Worm (Caenorhabditis elegans) whole organism, early embryonic: ENCODE measurements around the gene fbxa-59.

Source experiments
- B0310.2 ChIP-seq: sonication (generic microtip); optimal IDR thresholded peaks from 2 replicates; lab custom pipeline; 2016; ENCODE audit warnings: mild to moderate bottlenecking, missing genetic modification characterization, missing compliant biosample characterization
- F13C5.2 ChIP-seq: sonication (generic microtip); optimal IDR thresholded peaks from 2 replicates; lab custom pipeline; 2017; ENCODE audit warnings: mild to moderate bottlenecking, missing genetic modification characterization, inconsistent platforms, missing compliant biosample characterization
- aly-1 ChIP-seq: sonication (generic microtip); optimal IDR thresholded peaks from 2 replicates; lab custom pipeline; 2016; ENCODE audit warnings: missing genetic modification characterization, missing compliant biosample characterization
- ama-1 ChIP-seq: fragments of 150-350 bp; optimal IDR thresholded peaks from 2 replicates; lab custom pipeline; 2014
- ceh-13 ChIP-seq: fragments of 200-800 bp; sonication (Bioruptor generic); optimal IDR thresholded peaks from 2 replicates; lab custom pipeline; 2018; ENCODE audit warnings: mild to moderate bottlenecking, missing genetic modification characterization, missing compliant biosample characterization
- ceh-36 ChIP-seq: sonication (generic microtip); optimal IDR thresholded peaks from 2 replicates; lab custom pipeline; 2016; ENCODE audit warnings: missing genetic modification characterization, inconsistent platforms, missing compliant biosample characterization
- ets-7 ChIP-seq: sonication (generic microtip); optimal IDR thresholded peaks from 2 replicates; lab custom pipeline; 2016; ENCODE audit warnings: missing genotype, missing genetic modification characterization, missing compliant biosample characterization
- flt-1 ChIP-seq: fragments of 200-800 bp; sonication (Bioruptor generic); IDR thresholded peaks from 2 replicates; pipeline ENCODE4 v1.3.6; 2022; ENCODE audit warnings: missing genetic modification characterization, missing compliant biosample characterization
- hmbx-1 ChIP-seq: sonication (generic microtip); optimal IDR thresholded peaks from 2 replicates; lab custom pipeline; 2016; ENCODE audit warnings: mild to moderate bottlenecking, missing genetic modification characterization, missing compliant biosample characterization
- hmg-4 ChIP-seq: fragments of 200-800 bp; sonication (Bioruptor generic); optimal IDR thresholded peaks from 2 replicates; lab custom pipeline; 2018; ENCODE audit warnings: mild to moderate bottlenecking, missing genetic modification characterization, missing compliant biosample characterization
- hnd-1 ChIP-seq: sonication (generic microtip); optimal IDR thresholded peaks from 2 replicates; lab custom pipeline; 2016; ENCODE audit warnings: missing genetic modification characterization, missing compliant biosample characterization
- pes-1 ChIP-seq: fragments of 200-800 bp; sonication (Bioruptor generic); IDR thresholded peaks from 2 replicates; pipeline ENCODE4 v1.3.6; 2022; ENCODE audit warnings: missing genetic modification reagents, missing genetic modification characterization, missing compliant biosample characterization
- scrt-1 ChIP-seq: fragments of 200-800 bp; sonication (Bioruptor generic); IDR thresholded peaks from 2 replicates; pipeline ENCODE4 v1.3.6; 2022; ENCODE audit warnings: missing genetic modification characterization, missing compliant biosample characterization
- sea-1 ChIP-seq: fragments of 200-800 bp; sonication (Bioruptor generic); conservative IDR thresholded peaks from 2 replicates; pipeline ENCODE4 v1.3.6; 2022; ENCODE audit warnings: missing genetic modification characterization, missing compliant biosample characterization
- tbx-11 ChIP-seq: fragments of 200-800 bp; sonication (Bioruptor generic); IDR thresholded peaks from 2 replicates; pipeline ENCODE4 v1.3.6; 2022; ENCODE audit warnings: missing genetic modification characterization, missing compliant biosample characterization
- tbx-37 ChIP-seq: fragments of 200-800 bp; sonication (Bioruptor generic); conservative IDR thresholded peaks from 2 replicates; pipeline ENCODE4 v1.3.6; 2022; ENCODE audit warnings: missing genetic modification reagents, missing genetic modification characterization, missing compliant biosample characterization
- tra-4 ChIP-seq: sonication (generic microtip); optimal IDR thresholded peaks from 2 replicates; lab custom pipeline; 2017; ENCODE audit warnings: missing genetic modification characterization, missing compliant biosample characterization

Gene fbxa-59

DNA sequence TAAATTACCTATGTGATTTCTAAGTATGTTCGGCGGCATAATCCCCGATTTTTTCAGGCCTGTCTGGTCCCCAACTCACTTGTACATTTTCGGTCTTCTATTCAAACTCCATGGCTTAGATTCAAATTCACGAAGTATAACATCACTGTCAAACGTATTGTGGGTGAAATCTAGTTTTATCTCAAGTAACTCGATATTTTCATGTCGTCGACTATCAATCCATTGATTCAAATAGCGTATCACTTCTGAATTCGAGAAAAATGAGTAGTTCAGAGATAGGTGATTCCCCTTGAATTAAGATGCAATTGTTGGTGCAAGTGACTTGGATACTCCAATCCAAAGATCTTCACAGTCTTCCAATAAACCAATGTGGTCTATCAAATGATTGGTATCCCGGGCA, 21.4 kb upstream of the fbxa-59 start:
- TF ChIP-seq pes-1 (GFP tag; lab: Robert Waterston, UW) (no peak), ceh-13 (GFP tag; lab: Kevin White, UChicago) (no peak), hmbx-1 (tag; lab: Kevin White, UChicago) (no peak), F13C5.2 (tag; lab: Kevin White, UChicago) (no peak)

DNA sequence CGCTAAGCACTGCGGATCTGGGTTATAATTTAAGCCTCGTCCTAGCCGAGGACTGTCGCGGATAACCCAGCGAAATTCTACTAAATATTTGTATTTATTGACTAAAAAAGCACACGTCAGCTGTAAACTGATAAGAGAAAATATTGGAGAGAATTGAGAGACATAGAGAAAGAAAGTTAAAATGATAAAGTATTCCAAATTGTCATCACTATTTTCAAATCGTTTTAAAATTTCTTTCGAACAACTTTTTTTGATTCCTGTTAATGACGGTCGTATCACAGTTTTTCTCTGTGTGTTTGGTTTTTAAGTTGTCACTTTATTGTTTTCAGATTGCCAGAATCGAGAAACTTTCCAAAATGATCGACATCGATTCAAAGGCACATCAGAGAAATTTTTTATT, 18.7 kb upstream of the fbxa-59 start, which contains the start of gene fbxa-51:
Gene fbxa-51, plus strand, starts transcription at position 322 of the 400 bp plus-strand sequence.
- no peak for TF ChIP-seq ets-7 (tag; lab: Kevin White, UChicago)
- TF ChIP-seq tra-4 (tag; lab: Kevin White, UChicago): no peak
- no peak for TF ChIP-seq ceh-36 (tag; lab: Kevin White, UChicago)

DNA sequence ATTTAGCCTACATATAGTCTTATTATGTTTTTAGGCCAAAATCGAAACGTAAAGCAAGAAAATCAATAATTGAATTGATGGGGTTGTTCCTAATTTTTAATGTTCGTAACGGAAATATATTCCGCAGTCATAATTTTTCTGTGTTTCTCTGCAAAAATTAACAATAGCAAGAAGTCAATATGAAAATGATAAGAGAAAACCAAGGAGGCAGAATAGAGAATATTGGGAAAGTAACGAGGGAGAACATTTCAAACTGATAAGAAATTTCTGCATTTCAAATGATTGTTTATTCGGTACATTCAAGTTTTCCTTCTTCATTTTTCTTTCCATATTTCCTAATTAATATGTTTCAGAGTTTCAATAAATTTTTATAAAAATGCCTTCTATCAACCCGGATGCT, 12.7 kb upstream of the fbxa-59 start, which contains the start of gene fbxa-54:
Gene fbxa-54, plus strand, starts transcription at position 354 of the 400 bp plus-strand sequence.
- no peak for TF ChIP-seq ama-1 (lab: Kevin White, UChicago)
- no peak for TF ChIP-seq hnd-1 (tag; lab: Kevin White, UChicago)
- TF ChIP-seq aly-1 (tag; lab: Kevin White, UChicago): no peak
- TF ChIP-seq hmbx-1 (tag; lab: Kevin White, UChicago): no peak
- no peak for TF ChIP-seq flt-1 (GFP tag; lab: Robert Waterston, UW)
- TF ChIP-seq ets-7 (tag; lab: Kevin White, UChicago): no peak
- TF ChIP-seq hmg-4 (GFP tag; lab: Kevin White, UChicago): no peak
- TF ChIP-seq tbx-37 (GFP tag; lab: Robert Waterston, UW): no peak

DNA sequence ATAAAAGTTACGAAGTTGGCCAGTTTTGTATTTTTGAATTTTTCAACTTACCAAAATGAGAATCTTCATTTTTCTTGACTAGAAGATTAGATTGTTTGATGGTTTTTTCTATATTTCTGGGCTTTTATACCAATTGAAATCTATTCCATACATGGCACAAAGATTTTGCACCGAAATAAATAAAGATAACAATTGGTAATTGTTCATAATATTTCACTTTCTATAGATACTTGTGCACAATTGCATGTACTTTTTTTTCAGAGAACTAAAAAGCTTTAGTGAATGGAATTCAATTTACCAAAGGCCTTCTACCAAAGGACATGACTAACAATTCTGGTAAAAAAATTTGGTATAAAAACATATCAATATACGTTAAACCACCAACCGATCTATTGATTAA, 11.3 kb upstream of the fbxa-59 start, which contains the start of the genes T12B5.15 and T12B5.14:
Gene T12B5.15, minus strand, starts transcription at position 101 of the 400 bp plus-strand sequence.
Gene T12B5.14, plus strand, starts transcription at position 321 of the 400 bp plus-strand sequence.
- TF ChIP-seq B0310.2 (tag; lab: Kevin White, UChicago): no peak
- TF ChIP-seq ceh-36 (tag; lab: Kevin White, UChicago): no peak

DNA sequence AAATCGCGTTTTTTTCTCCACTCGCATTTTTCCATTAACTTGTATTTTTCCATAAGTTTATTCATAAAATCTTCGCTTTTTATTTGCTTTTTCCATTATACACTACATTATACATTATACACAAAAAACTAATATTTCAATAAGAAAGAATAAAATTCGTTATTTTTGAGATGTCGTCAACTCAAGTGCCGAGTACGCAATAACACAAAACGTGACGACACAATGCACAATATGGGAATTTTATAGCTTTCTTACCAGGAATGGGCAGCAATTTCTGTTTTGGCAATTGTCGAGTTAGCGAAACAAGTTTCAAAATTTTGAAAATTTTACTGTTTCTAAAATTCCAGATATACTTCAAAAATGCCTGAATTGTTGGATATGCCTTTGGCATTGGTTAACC, 8.9 kb upstream of the fbxa-59 start, which contains the start of gene fbxa-10:
Gene fbxa-10, plus strand, starts transcription at position 207 of the 400 bp plus-strand sequence.
- TF ChIP-seq ceh-36 (tag; lab: Kevin White, UChicago) (no peak), hmbx-1 (tag; lab: Kevin White, UChicago) (no peak), tbx-11 (GFP tag; lab: Robert Waterston, UW) (no peak), scrt-1 (GFP tag; lab: Robert Waterston, UW) (no peak)

DNA sequence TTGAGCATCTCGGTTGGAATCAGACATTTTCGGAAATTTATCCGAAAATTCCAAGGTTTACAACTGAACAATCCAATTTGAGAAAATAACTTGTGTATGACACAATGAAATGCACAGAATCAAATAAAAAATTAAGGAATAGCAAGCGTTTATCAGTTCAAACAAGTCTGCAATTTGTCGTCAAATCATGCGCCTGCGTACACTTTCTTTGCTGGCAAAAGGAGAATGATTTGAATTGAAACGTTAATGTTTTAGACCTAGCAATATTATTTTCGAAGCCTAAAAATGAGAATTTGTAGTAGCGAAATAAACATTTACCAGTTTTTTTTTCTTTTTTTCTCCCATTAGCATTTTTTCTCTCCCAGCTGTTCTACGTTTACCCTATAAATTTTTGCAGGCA, 7.2 kb upstream of the fbxa-59 start, which contains the start of the genes fbxa-67 and fbxa-11:
Gene fbxa-67, minus strand, starts transcription at position 199 of the 400 bp plus-strand sequence.
Gene fbxa-11, plus strand, starts transcription at position 398 of the 400 bp plus-strand sequence.
- no peak for TF ChIP-seq scrt-1 (GFP tag; lab: Robert Waterston, UW)
- no peak for TF ChIP-seq ceh-13 (GFP tag; lab: Kevin White, UChicago)

DNA sequence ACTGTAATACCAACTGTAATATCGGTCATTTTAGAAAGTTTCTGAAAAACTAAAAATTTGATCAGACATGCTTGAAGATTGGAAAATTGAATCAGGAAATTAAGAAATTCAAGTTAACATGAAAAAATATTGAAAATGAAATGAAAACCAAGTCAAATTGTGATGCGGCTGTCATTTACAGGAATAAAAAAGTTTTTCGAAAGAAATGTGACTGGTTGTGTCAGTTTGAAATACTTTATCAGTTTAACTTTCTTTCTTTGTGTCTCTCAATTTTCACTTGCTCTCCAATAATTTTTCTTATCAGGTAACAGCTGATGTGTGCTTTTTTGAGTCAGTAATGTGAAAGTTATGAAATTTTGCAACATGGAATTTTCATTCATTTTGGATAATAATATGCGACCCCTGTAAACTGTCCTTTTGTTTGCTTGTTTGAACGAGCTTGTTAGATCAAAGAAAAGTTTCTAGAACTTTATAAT, 3.0 kb upstream of the fbxa-59 start, which contains the start of gene fbxa-60:
Gene fbxa-60, minus strand, starts transcription at position 51 of the 476 bp plus-strand sequence.
- no peak for TF ChIP-seq tbx-11 (GFP tag; lab: Robert Waterston, UW)
- TF ChIP-seq hmg-4 (GFP tag; lab: Kevin White, UChicago): no peak
- no peak for TF ChIP-seq ceh-36 (tag; lab: Kevin White, UChicago)
- no peak for TF ChIP-seq B0310.2 (tag; lab: Kevin White, UChicago)
- TF ChIP-seq ceh-13 (GFP tag; lab: Kevin White, UChicago): no peak
- no peak for TF ChIP-seq F13C5.2 (tag; lab: Kevin White, UChicago)
- TF ChIP-seq hmbx-1 (tag; lab: Kevin White, UChicago): no peak
- no peak for TF ChIP-seq pes-1 (GFP tag; lab: Robert Waterston, UW)
- no peak for TF ChIP-seq scrt-1 (GFP tag; lab: Robert Waterston, UW)
- no peak for TF ChIP-seq tra-4 (tag; lab: Kevin White, UChicago)
- TF ChIP-seq ama-1 (lab: Kevin White, UChicago): no peak
- TF ChIP-seq aly-1 (tag; lab: Kevin White, UChicago): no peak
- no peak for TF ChIP-seq sea-1
- TF ChIP-seq flt-1 (GFP tag; lab: Robert Waterston, UW): no peak
- TF ChIP-seq ets-7 (tag; lab: Kevin White, UChicago): no peak
- TF ChIP-seq hnd-1 (tag; lab: Kevin White, UChicago): no peak
- TF ChIP-seq tbx-37 (GFP tag; lab: Robert Waterston, UW): no peak

DNA sequence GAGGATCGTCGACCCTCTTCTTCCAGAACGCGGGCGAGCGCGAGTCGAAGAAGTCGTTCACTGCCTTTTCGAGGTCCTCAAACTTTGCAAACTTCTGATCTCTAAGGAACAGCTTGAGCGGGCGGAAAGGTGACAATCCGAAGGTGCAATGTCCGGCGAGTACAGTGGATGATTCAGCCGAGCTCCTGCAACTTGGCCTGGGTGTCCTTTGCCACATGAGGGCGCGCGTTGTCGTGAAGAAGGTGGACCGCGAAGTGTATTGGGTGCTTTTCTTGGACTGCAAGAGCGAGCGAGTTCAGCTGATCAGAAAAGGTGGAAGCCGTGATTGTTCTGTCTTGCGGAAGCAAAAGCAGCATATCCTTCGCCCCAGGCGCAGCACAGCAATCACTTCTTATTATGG, 1.3 kb downstream of the fbxa-59 start:
- TF ChIP-seq tbx-11 (GFP tag; lab: Robert Waterston, UW) (no peak), hmg-4 (GFP tag; lab: Kevin White, UChicago) (no peak), ama-1 (lab: Kevin White, UChicago) (no peak), hmbx-1 (tag; lab: Kevin White, UChicago) (no peak), tra-4 (tag; lab: Kevin White, UChicago) (no peak), ceh-36 (tag; lab: Kevin White, UChicago) (no peak), ets-7 (tag; lab: Kevin White, UChicago) (no peak), hnd-1 (tag; lab: Kevin White, UChicago) (no peak), scrt-1 (GFP tag; lab: Robert Waterston, UW) (no peak), tbx-37 (GFP tag; lab: Robert Waterston, UW) (no peak), aly-1 (tag; lab: Kevin White, UChicago) (no peak)
